Fruit fly (Drosophila melanogaster): ENCODE measurements around the gene Cyp4d1.
A peak's percentile ranks its signal among the peaks of the same experiment; 100 is the strongest.

Cyp4d1 gene

DNA sequence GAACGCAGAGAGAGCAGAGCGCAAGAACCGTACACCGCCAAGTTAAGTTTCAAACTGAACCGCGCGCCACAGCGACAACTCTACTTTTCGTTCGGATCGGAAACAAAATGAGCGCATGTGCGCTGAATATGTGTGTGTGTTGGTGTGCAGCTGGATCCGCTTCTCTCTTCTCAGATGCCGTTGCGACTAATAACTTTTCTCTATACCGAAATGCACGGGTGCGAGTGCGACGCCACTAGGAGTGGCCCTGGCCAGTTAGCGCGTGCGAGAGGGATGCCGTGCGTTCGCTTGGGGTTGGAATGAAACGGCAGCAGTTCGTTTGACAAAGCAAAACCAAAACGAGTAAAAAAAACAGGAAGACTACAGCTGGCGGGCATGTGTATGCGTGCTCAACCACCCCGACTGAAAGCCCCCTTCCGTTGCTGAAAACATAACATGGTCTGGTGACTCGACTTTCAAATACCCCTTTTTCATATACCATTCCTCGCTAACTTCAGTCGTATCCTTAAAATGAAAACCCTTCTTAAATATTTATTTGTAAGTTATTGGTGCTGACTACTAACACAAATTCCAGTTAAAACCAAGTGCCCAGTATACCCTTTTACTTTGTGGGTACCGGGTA is 25.0 kb downstream of the Cyp4d1 start:
- TF ChIP-seq CG17801 (GFP tag; optimal IDR thresholded peaks at IDR 0.05; ENCODE audit: partially characterized antibody): peak; percentile 97

DNA sequence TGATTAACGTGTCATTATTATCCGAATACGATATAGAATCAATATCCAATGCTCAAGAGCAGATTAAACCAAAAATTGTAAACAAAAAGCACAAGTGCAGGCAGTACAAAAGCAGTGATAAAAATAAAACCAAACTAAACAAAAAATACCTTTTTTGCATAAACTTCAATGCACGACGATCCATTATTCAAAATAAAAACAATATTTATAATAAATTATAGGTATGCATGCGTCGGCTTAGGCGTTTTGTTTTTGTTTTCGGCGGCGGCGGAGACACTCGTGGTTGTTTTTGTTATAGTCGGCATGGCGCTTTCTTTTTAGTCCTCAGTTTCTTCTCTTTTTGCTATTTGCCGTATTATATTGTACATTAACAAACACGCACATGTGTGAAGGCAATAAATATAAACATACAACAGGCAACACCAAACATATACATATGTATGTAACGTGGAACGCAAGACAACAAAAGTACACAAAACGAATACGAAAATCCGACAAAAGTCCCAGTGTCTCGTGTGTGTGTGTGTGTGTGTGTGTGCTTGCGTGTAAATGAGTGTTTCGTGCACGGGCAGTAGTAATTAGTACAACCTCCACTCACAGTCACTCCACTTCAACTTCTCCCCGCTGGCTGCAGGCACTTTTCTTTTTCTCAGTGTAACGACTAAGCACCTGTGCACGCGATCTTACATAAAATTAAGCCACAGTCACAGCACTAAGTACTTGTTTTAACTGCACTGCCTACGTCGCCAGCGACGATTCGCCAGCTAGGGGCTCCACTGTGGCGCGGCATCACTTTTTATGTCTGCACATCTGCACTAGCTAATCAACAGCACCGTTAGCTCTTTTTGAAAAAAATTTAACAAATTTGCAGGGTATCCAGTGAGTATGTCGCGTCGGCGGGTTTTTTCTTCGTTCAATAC is 25.9 kb downstream of the Cyp4d1 start:
- TF ChIP-seq CG17801 (GFP tag; optimal IDR thresholded peaks at IDR 0.05; ENCODE audit: partially characterized antibody): no peak

DNA sequence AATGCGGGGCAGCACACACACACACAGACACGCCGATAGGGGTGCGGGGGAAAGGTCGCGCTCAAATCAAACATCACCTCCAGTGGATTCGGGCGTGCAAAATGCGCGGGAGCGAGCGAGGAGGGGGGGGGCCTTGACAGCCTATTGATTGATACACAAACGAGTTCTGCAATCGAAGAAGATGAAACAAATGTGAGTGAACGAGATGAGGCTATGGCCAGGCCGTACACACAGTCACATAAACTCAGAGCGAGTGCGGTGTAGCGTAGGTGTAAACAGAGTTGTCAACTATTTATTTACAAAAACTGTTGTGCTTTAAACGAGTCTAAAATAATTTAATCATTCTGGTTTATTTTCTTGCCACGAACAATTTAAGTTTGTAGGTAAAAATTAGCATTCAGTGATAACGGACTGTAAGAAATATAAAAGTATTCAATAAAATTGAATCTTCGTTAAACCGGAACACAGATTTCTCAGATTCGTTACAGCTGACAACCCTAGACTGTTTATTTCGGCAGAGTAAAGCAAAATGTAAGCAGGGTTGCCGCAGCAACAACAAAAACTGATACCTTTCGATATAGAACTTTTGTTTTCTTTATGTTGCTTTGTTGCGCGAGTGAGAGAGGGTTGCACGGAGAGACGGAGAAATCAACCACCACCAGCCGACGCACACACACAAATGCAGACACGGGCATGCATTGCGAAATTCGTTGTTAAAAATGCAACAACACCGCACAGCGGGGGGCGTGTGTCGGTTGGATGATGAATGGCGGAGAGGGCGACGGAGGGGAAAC is 26.8 kb downstream of the Cyp4d1 start:
- peak; percentile 88 for TF ChIP-seq CG17801 (GFP tag; optimal IDR thresholded peaks at IDR 0.05; ENCODE audit: partially characterized antibody)

DNA sequence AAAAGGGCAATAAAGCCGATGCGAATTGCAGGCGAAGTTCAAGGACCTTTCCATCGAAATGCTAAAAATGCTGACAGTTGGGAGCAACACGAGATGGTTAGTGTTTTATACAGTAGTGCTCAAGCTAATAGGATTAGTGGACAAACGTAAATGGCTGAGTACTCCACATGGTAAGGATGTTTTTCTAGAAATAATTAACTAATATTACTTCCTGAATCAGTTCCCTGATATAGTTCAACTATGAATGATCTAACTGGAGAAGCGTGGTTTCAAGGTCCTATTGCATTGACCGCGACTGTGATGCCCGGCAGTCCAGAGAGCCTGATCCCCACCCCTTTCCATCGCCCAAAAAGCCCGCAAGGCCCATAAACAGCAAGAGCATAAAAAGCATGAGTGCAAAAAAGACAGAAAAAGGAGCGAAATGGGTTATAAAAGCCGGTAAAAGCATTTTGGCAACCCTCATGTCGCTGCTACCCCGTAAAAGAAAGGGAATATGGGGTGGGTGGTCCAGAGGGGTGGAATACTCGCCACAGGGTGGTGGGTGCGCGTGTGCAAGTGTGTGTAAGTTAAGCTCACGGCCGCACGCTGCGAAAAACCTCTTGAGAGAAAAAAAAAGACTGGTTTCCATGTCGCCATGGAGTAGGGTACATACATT is 27.6 kb downstream of the Cyp4d1 start:
- TF ChIP-seq CG17801 (GFP tag; optimal IDR thresholded peaks at IDR 0.05; ENCODE audit: partially characterized antibody): no peak

DNA sequence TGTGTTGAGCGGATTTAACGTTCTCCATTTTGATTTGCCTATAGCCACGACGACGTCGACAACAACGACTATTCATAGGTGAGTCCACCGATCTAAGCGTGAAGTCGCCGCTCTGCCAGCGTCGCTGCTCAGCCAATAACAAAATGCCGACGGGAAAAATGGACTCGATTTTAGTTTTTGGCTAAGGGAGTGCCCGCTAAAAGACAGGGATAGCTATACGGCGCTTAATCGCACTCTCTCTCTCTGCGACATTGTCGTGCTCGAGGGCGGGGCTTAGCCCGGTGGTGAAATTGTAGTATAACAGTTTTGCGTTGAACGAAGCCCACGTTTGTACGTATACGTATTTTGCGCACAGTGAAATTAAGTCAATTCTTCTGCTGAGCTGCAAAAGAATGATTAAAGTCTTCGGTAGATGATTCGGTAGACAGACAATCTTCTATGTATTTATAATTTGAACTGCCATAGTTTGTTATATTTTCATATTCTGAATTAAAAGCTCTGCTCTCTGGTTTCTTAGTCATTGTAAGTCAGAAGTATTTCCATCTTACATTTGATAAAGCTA is 36.4 kb downstream of the Cyp4d1 start:
- no peak for TF ChIP-seq CG17801 (GFP tag; optimal IDR thresholded peaks at IDR 0.05; ENCODE audit: partially characterized antibody)

DNA sequence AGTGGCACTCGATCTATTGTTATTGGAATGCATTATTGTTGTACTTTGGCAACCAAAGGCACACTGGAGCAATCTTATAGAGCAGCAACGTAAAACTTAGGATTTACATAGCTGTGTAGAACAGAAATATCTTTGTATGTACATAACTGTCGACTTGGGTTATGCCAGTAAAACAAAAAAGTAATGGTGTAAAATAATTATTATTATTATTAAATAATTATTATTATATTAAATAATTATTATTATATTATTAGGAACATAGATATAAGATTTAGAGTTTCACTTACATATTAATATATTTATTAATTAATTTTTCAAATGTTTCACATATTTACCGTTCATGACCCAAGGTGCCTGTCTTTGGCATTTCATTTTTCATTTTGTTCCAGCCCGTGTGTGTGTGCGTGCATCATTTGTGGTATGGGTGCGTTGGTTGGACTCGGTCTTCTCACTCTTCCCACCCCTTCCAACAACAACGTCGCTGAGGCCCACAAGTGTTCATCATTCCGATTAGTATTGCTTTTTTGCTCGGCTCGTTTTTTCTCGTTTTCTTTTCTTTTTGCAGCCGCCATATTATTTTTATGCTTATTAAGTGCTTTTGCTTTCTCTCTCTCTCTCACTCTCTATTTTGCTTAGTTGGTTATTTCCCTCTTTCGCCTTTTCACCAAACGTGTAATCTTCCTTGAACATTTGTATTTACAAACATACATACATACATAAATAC is 37.9 kb downstream of the Cyp4d1 start:
- TF ChIP-seq CG17801 (GFP tag; optimal IDR thresholded peaks at IDR 0.05; ENCODE audit: partially characterized antibody): peak; percentile 82

DNA sequence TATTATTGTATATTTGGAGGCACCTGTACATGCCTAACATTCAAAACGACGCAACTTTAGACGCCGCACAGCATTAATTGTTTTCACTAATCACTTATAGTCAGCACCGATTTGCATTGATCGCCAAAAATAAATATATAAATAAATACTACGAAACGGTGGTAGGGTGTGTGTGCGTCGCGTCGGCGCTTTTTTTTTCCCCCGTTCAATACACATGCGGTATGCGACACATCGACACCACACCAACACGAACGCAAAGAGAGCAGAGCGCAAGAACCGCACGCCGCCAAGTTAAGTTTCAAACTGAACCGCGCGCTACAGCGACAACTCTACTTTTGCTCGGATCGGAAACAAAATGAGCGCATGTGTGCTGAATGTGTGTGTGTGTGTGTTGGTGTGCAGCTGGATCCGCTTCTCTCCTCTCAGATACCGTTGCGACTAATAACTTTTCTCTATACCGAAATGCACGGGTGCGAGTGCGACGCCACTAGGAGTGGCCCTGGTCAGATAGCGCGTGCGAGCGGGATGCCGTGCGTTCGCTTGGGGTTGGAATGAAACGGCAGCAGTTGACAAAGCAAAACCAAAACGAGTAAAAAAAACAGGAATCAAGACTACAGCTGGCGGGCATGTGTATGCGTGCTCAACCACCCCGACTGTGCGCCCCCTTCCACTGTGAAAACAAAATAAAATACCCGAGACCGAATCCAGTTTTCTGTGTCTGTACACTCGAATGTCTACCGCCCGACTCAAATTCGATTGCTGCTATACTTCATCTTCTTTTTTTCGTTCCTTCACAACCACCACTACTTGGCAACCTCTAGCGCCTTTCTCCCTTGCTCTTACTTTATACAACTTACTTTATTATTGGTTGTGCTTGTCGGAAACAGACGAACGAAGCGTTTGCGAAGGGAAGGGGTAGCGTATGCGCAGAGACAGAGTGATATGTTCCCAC is 38.7 kb downstream of the Cyp4d1 start, which contains the start of gene ph-d:
Gene ph-d (minus strand): TSS at position 274 of the 952 bp plus-strand sequence.
- TF ChIP-seq CG17801 (GFP tag; optimal IDR thresholded peaks at IDR 0.05; ENCODE audit: partially characterized antibody): peak; percentile 95

DNA sequence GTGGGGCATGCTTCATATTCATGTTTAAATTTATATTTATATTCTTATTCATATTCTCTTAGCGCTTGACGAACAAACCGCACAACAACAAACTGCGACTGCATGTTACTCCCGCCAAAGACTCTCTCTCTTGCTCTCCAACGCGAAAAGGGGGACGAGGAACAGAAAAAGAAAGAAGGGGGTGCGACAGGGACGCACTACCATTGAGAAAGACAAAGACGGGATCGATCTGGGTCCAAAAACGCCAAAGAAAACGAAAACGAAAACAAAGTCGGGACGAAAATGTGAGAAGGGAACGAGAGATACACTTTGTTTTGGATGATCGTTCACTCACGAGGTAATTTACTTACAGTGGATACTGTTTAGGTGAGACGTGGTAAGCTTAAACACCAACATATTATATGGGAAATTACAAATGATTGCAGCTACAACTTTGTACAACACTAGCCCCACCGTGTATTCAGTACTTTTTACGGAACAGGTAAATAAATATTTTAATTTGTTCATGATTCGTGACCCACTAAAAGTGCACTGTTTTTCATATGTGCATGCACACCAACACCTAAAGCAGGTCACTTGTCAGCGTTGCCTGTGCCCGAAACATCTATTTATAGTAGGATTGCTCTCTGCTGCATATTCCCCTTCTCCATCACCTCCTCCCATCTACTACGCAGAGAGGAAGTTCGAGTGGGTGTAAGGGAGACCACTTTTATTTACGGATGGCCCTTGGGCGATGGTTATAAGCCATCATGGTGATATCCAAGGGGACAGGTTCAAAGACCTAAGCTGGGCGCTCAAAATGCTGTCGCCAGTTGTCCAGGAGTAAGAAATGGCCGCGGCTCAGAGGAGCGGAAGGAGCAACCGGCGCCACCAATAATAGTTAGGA is 40.0 kb downstream of the Cyp4d1 start:
- TF ChIP-seq CG17801 (GFP tag; optimal IDR thresholded peaks at IDR 0.05; ENCODE audit: partially characterized antibody): peak; percentile 49

DNA sequence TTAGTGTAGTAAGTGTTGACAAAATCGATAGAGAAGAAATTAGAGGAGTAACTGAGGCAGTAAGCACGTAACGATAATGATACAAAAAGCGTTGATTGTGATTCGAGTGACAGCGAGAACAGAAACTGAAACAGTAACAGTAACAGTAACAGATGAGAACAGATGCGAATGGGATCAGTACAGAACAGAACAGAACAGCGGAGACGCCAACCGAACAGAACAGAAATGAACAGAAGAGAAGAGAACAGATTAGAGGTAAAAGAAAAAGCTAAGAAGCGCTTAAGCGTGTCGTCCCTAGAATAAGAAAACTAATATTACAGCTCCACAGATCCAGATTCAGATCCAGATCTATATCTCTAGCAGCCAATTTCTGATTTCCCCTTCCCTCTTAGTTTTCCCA is 49.3 kb downstream of the Cyp4d1 start:
- TF ChIP-seq CG17801 (GFP tag; optimal IDR thresholded peaks at IDR 0.05; ENCODE audit: partially characterized antibody): no peak
